Fruit fly (Drosophila melanogaster): Measurements from ENCODE around the gene CG12170.

Gene CG12170

DNA sequence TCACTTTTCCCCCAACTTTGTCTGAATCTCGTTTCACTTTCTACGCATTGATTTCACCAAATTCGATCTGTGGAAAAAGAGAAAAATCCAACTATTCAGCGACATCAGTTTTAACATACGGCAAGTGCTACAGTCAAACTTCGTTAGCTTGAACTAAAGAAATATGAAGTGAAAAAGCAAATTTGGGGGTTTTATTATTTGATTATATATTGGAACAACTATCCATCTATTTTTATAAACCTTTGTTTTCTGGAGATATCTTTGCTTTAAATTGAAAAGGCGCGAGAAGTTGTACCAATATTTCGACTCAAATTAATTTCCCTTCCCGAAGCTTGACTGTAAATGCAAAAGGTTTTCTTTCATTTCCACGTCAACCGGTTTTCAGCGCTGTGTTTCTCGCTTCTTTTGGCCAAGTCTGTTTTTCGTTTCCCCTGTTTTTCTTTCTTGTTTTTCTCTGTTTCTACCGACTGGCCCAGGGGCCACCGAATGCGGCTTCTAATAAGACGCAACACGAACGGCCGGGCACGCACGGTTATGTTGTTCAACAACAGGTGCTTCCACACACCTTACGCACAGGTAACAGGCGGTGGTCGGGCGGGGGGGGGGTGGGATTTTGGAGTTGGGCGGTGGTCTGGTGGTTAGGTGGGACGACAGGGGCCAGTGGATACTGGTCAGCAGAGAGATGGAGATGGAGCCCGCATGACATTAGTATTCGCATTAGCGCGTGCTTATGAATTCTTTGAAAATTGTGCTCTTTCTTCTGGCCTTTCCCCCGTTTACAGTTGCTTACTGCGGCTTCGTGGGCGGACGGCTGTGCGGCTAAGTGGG lies 46.1 kb downstream of the CG12170 start:
- TF ChIP-seq h (optimal IDR thresholded peaks at IDR 0.05) (no peak), ttk (optimal IDR thresholded peaks at IDR 0.05) (no peak), Myc (optimal IDR thresholded peaks at IDR 0.05) (no peak), psq (optimal IDR thresholded peaks at IDR 0.05) (no peak), Sin3A (optimal IDR thresholded peaks at IDR 0.05) (no peak)

DNA sequence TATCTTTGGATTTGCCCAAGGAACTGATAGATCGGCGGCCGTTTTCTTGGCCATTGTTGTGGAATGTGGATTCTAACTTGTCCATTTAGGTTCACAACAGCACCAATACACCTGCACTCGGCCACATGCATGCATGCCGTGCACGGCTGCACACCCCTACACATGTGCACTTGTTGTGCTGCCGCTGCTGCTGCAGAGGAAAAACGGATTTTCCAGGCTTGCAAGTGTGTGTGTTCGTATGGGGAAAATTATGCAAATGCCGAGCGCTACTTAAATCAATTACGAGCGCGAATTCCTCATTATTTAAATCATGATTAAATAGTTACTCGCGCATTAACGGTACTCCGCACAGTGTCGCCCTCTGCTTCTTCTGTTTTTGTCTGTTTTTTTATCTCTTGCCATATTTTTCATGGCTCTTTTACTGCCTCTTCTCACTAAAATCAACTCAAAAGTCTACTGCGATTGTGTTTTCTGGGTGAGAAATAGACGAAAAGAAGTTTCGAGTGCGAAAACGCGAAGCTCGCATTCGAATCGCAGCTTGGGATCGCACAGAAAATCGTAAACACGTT lies 47.6 kb downstream of the CG12170 start:
- no peak for TF ChIP-seq h (optimal IDR thresholded peaks at IDR 0.05)

DNA sequence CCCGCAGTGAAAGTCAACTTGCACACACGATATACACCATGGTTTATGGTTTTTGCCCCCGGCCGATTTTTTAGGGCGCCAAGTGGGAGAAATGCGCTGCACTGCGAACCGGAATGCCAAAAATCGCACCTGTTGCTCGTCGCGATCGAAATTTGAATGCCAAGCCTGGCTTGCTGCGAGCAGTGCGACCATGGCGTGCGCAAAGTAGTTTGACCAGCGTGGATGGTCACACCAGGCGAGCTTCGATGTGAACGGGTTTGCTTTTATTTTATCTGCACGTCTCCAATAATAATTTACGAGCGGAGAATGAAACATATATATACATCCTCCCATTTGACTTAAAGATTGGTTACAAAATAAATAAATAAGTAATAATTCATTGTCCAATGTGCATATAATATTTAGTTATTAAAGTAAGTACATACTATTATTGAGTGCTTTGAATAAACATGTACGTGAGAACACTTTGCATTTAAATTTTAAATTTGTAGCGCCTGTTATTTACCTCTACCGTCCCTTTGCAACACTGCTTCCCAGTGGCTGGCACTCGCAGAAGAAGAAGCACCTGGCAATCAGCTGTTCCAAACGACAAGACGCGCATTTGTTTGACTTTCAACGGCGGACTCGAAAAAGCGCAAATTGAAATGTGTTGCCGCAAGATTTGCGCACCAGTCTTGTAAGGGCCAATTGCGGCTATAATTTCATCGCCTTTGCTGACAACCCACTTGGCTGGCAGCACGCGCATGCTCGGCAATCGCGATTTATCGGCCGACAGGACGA lies 48.4 kb downstream of the CG12170 start, which contains the start of the genes Rab23 and plx:
Gene Rab23 (minus strand): TSS at position 166 of the 780 bp plus-strand sequence.
Gene plx (plus strand): TSS at position 587 of the 780 bp plus-strand sequence.
- no peak for TF ChIP-seq Sin3A (optimal IDR thresholded peaks at IDR 0.05)
- no peak for TF ChIP-seq ttk (optimal IDR thresholded peaks at IDR 0.05)
- no peak for TF ChIP-seq h (optimal IDR thresholded peaks at IDR 0.05)
- no peak for TF ChIP-seq psq (optimal IDR thresholded peaks at IDR 0.05)
- no peak for TF ChIP-seq Myc (optimal IDR thresholded peaks at IDR 0.05)
- TF ChIP-seq insv (optimal IDR thresholded peaks at IDR 0.05) = no peak

DNA sequence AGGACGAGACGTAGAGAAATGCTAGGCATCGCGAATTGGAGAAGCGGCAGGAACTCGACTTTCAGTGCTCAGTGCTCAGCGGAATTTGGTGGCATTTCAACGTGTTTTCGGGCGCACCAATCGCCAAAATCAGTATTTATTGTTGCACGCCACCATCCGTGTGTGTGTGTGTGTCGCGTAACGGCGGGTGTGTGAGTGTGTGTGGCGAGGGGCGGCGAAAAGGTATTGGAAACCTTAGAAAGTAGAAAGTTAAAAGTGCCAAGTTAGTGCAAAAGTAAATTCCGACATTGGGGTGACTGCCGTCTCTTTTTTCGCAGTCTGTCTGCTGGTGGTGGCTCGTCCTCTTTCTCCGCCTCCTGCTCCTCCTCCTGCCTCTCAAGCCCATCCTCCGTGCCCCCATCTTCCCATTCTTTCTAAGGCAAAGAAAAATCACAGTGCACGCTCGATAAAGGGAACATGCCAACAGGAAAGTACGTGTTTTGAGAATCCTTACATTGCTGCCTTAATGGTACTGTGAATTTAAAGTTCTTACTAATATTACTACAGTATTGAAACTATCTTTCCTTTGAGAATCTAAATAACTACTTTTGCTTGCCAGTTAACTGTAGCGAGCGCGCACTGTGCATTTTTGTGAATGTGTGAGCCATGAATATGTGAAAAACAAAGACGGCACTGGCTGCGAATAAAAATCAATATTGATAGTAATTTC lies 49.2 kb downstream of the CG12170 start:
- TF ChIP-seq h (optimal IDR thresholded peaks at IDR 0.05) (no peak), insv (optimal IDR thresholded peaks at IDR 0.05) (no peak), Myc (optimal IDR thresholded peaks at IDR 0.05) (no peak), psq (optimal IDR thresholded peaks at IDR 0.05) (no peak), ttk (optimal IDR thresholded peaks at IDR 0.05) (no peak), Sin3A (optimal IDR thresholded peaks at IDR 0.05) (no peak)

Measured in Kc167 (cell line).